Worm (Caenorhabditis elegans): ENCODE data around the gene ZK632.12.

The ZK632.12 gene

DNA sequence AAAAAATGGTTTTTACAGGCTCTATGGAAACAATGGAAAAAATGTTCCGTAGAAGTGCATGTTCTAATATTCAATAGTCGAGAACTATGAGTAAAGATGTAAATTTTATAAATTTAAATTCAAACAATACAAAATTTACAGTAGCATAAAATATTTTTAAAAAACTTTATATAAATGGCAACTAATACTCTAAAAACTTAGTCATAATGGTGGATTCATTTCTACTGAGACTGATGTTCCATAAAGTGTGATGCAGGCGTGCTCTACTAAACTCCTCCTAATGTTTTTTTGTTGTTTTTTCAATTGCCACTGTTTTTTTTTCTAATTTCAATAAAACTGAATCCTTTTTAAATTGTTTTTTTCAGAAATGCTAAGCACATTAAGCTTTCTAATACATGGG is 22.4 kb upstream of the ZK632.12 start, which contains the start of gene gtap-2 (continued):
- no peak for TF ChIP-seq sptf-1 (tag; optimal IDR thresholded peaks at IDR 0.05)
- TF ChIP-seq hlh-17 (GFP tag; optimal IDR thresholded peaks at IDR 0.05; ENCODE audit: borderline replicate concordance): no peak
- no peak for TF ChIP-seq unc-86 (tag; optimal IDR thresholded peaks at IDR 0.05)
- no peak for TF ChIP-seq aly-2 (tag; optimal IDR thresholded peaks at IDR 0.05)
- TF ChIP-seq unc-62 (GFP tag; optimal IDR thresholded peaks at IDR 0.05): no peak
- no peak for TF ChIP-seq ztf-4 (tag; optimal IDR thresholded peaks at IDR 0.05)
- TF ChIP-seq dsc-1 (tag; optimal IDR thresholded peaks at IDR 0.05): peak; percentile 14
- peak; percentile 21 for TF ChIP-seq lin-14 (GFP tag; optimal IDR thresholded peaks at IDR 0.05)
- TF ChIP-seq egl-27 (tag; optimal IDR thresholded peaks at IDR 0.05): no peak
- TF ChIP-seq elt-2 (tag; optimal IDR thresholded peaks at IDR 0.05): no peak
- no peak for TF ChIP-seq ceh-82 (tag; optimal IDR thresholded peaks at IDR 0.05)
- TF ChIP-seq sup-37 (GFP tag; optimal IDR thresholded peaks at IDR 0.05): no peak
- peak; percentile 20 for TF ChIP-seq nhr-71 (tag; optimal IDR thresholded peaks at IDR 0.05)
- no peak for TF ChIP-seq mab-9 (GFP tag; IDR thresholded peaks at IDR 0.05)
- TF ChIP-seq nhr-237 (tag; optimal IDR thresholded peaks at IDR 0.05): no peak
- peak; percentile 18; the same call in 1 of the 2 replicates for TF ChIP-seq isw-1 (GFP tag; IDR thresholded peaks at IDR 0.05)
- no peak for TF ChIP-seq nhr-11 (tag; optimal IDR thresholded peaks at IDR 0.05)
- no peak for TF ChIP-seq nhr-85 (tag)
- TF ChIP-seq nhr-90 (tag; optimal IDR thresholded peaks at IDR 0.05; ENCODE audit: poor library complexity): peak; percentile 10
- no peak for TF ChIP-seq zag-1 (tag; optimal IDR thresholded peaks at IDR 0.05)
- TF ChIP-seq mdl-1 (tag; optimal IDR thresholded peaks at IDR 0.05): no peak
- no peak for TF ChIP-seq elt-3 (tag; optimal IDR thresholded peaks at IDR 0.05)
- no peak for TF ChIP-seq rnt-1 (tag; optimal IDR thresholded peaks at IDR 0.05)
- no peak for TF ChIP-seq hpl-2 (GFP tag; optimal IDR thresholded peaks at IDR 0.05)
- peak; percentile 33 for TF ChIP-seq skn-1 (tag; optimal IDR thresholded peaks at IDR 0.05)
- TF ChIP-seq ztf-11 (tag; optimal IDR thresholded peaks at IDR 0.05): no peak
- no peak for TF ChIP-seq aha-1 (tag; optimal IDR thresholded peaks at IDR 0.05)
- peak; percentile 25 for TF ChIP-seq lir-3 (tag; optimal IDR thresholded peaks at IDR 0.05; ENCODE audit: poor library complexity)
- TF ChIP-seq tlp-1 (tag; optimal IDR thresholded peaks at IDR 0.05): no peak
- no peak for TF ChIP-seq grh-1 (GFP tag; IDR thresholded peaks at IDR 0.05)
- TF ChIP-seq pqm-1 (tag; optimal IDR thresholded peaks at IDR 0.05): no peak
- TF ChIP-seq ama-1 (optimal IDR thresholded peaks at IDR 0.05): no peak
- no peak for TF ChIP-seq ceh-8 (GFP tag; optimal IDR thresholded peaks at IDR 0.05)
- no peak for TF ChIP-seq efl-3 (GFP tag; optimal IDR thresholded peaks at IDR 0.05)

DNA sequence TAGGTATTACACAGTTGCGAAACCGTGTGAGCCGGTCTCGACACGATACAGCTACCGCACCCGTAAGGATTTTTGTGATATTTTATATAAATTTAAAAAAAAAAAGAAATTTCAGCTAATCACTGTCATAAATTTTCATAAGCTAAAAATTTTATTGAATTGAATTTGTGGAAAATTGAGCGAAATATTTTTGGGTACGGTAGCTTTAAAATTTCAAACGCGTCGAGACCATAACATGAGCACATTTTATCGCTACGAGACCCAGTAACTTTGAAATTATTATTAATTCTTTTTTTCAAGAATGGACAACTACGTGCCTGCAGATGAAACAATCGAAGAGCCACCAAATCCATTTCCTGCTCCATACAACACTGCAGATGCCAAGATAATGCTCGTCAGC is 17.5 kb upstream of the ZK632.12 start, which contains the start of gene ZK632.14:
Gene ZK632.14 (plus strand): TSS at position 301 of the 400 bp plus-strand sequence.
- no peak for TF ChIP-seq rnt-1 (tag; optimal IDR thresholded peaks at IDR 0.05)
- no peak for TF ChIP-seq nhr-77 (tag; optimal IDR thresholded peaks at IDR 0.05)
- no peak for TF ChIP-seq blmp-1 (tag; optimal IDR thresholded peaks at IDR 0.05)
- TF ChIP-seq efl-1 (optimal IDR thresholded peaks at IDR 0.05): no peak
- TF ChIP-seq efl-1 (GFP tag; optimal IDR thresholded peaks at IDR 0.05 in 1 of 2): no peak
- no peak for TF ChIP-seq nhr-11 (tag; optimal IDR thresholded peaks at IDR 0.05)
- TF ChIP-seq hpl-2 (GFP tag; optimal IDR thresholded peaks at IDR 0.05): no peak
- no peak for TF ChIP-seq alr-1 (tag; optimal IDR thresholded peaks at IDR 0.05; ENCODE audit: borderline replicate concordance)
- no peak for TF ChIP-seq nhr-90 (tag; optimal IDR thresholded peaks at IDR 0.05; ENCODE audit: poor library complexity)
- no peak for TF ChIP-seq mep-1 (tag; optimal IDR thresholded peaks at IDR 0.05)
- TF ChIP-seq elt-3 (tag; optimal IDR thresholded peaks at IDR 0.05): no peak
- TF ChIP-seq fos-1 (tag; optimal IDR thresholded peaks at IDR 0.05): no peak
- TF ChIP-seq ama-1 (optimal IDR thresholded peaks at IDR 0.05): no peak

Measured in whole organism, L1 larva.